Worm (Caenorhabditis elegans) whole organism, L3 larva: Measurements from ENCODE around the gene D1086.3.
"Not testable (repeated sequence)": the region's sequence is repeated elsewhere in the genome, so short reads cannot be mapped to it uniquely, and the experiment has no call there.

Source experiments
- ceh-82 ChIP-seq: fragments of 150-350 bp; optimal IDR thresholded peaks from 2 replicates; lab custom pipeline; 2014; ENCODE audit warnings: missing biosample characterization, missing genetic modification characterization
- egl-5 ChIP-seq: fragments of 150-350 bp; optimal IDR thresholded peaks from 2 replicates; lab custom pipeline; 2017; ENCODE audit warnings: missing biosample characterization, missing genetic modification reagents, missing genetic modification characterization, inconsistent platforms
- fkh-10 ChIP-seq: sonication (generic microtip); optimal IDR thresholded peaks from 2 replicates; lab custom pipeline; 2017; ENCODE audit warnings: missing biosample characterization, missing genetic modification reagents, missing genetic modification characterization
- lin-39 ChIP-seq: fragments of 150-350 bp; optimal IDR thresholded peaks from 2 replicates; lab custom pipeline; 2018; ENCODE audit warnings: missing biosample characterization, missing genetic modification reagents, missing genetic modification characterization
- nhr-11 ChIP-seq: fragments of 150-350 bp; optimal IDR thresholded peaks from 2 replicates; lab custom pipeline; 2014; ENCODE audit warnings: missing biosample characterization, missing genetic modification characterization
- nhr-12 ChIP-seq: fragments of 150-350 bp; optimal IDR thresholded peaks from 2 replicates; lab custom pipeline; 2014; ENCODE audit warnings: missing biosample characterization, missing genetic modification characterization
- nhr-23 ChIP-seq: fragments of 150-350 bp; optimal IDR thresholded peaks from 2 replicates; lab custom pipeline; 2014; ENCODE audit warnings: missing biosample characterization, missing genetic modification reagents, missing genetic modification characterization
- nhr-28 ChIP-seq: fragments of 150-350 bp; optimal IDR thresholded peaks from 2 replicates; lab custom pipeline; 2014; ENCODE audit warnings: missing biosample characterization, missing genetic modification characterization
- nhr-67 ChIP-seq: fragments of 150-350 bp; optimal IDR thresholded peaks from 2 replicates; lab custom pipeline; 2014; ENCODE audit warnings: missing biosample characterization, missing genetic modification characterization
- nhr-77 ChIP-seq: fragments of 150-350 bp; optimal IDR thresholded peaks from 2 replicates; lab custom pipeline; 2014; ENCODE audit warnings: missing biosample characterization, missing genetic modification characterization
- pha-4 ChIP-seq: fragments of 150-350 bp; optimal IDR thresholded peaks from 2 replicates; lab custom pipeline; 2014; ENCODE audit warnings: missing biosample characterization, missing genetic modification reagents, missing genetic modification characterization
- unc-62 ChIP-seq: fragments of 150-350 bp; sonication (generic microtip); optimal IDR thresholded peaks from 4 replicates; lab custom pipeline; 2014; ENCODE audit warnings: missing biosample characterization, missing genetic modification reagents, missing genetic modification characterization
- ztf-11 ChIP-seq: fragments of 150-350 bp; optimal IDR thresholded peaks from 2 replicates; lab custom pipeline; 2014; ENCODE audit warnings: missing biosample characterization, missing genetic modification characterization
- ztf-4 ChIP-seq: fragments of 150-350 bp; optimal IDR thresholded peaks from 2 replicates; lab custom pipeline; 2014; ENCODE audit warnings: missing biosample characterization, missing genetic modification characterization

DNA sequence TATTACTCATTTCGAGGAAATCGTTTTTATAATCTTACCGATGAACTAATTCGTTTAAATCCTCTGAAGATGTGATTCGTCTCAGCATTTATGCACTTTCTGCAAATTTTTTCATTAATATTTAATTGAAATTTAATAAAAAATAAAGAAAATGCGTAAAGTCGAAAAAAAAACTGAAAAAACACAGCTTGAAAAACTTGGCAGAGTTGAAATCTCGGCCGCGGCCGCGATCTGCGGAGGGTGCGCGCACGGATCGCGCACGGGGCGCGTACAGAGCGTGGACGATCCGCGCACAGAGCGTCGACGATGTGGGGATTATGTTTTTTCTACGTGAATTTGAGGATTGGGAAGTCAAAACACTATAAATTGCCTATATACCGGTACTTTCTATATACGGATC, 45.2 kb downstream of the D1086.3 start, which contains the start of gene AH10.4:
- not testable (repeated sequence) for TF ChIP-seq nhr-67 (tag; lab: Kevin White, UChicago); nhr-11; nhr-12 (tag; lab: Kevin White, UChicago); lin-39; unc-62; ztf-4; ztf-11 (tag; lab: Kevin White, UChicago); ceh-82 (tag; lab: Kevin White, UChicago); nhr-28 (tag; lab: Kevin White, UChicago); pha-4; nhr-77; egl-5; nhr-23 (tag; lab: Kevin White, UChicago); fkh-10 (GFP tag; lab: Kevin White, UChicago)
